Fruit fly (Drosophila melanogaster) whole organism, prepupa: ENCODE data around the gene laf.

Experiments used
- Blimp-1 ChIP-seq: fragments of 200-800 bp; sonication (Bioruptor generic); optimal IDR thresholded peaks from 3 replicates; lab custom pipeline; 2017; ENCODE audit warnings: missing biosample characterization, missing genetic modification characterization, mild to moderate bottlenecking, moderate library complexity, missing genetic modification reagents
- CG10631 ChIP-seq: fragments of 200-800 bp; sonication (Bioruptor generic); optimal IDR thresholded peaks from 2 replicates; lab custom pipeline; 2016; ENCODE audit warnings: missing biosample characterization, missing genetic modification characterization
- CG10669 ChIP-seq: fragments of 200-800 bp; sonication (Bioruptor generic); optimal IDR thresholded peaks from 3 replicates; lab custom pipeline; 2018; ENCODE audit warnings: missing biosample characterization, mild to moderate bottlenecking, missing genetic modification characterization, moderate library complexity
- CG11762 ChIP-seq: fragments of 200-800 bp; sonication (Bioruptor generic); optimal IDR thresholded peaks from 3 replicates; lab custom pipeline; 2016; ENCODE audit warnings: missing biosample characterization, missing genetic modification characterization; ENCODE audit not compliant: insufficient read depth
- CG15336 ChIP-seq: fragments of 200-800 bp; sonication (Bioruptor generic); IDR thresholded peaks from 2 replicates; pipeline ENCODE4 v1.3.6; 2022; ENCODE audit warnings: missing biosample characterization, missing genetic modification characterization
- CG3032 ChIP-seq: fragments of 200-800 bp; optimal IDR thresholded peaks from 2 replicates; lab custom pipeline; 2019; ENCODE audit warnings: missing biosample characterization, mild to moderate bottlenecking, missing genetic modification characterization, moderate library complexity
- CG31627 ChIP-seq: fragments of 200-800 bp; sonication (Bioruptor generic); optimal IDR thresholded peaks from 3 replicates; lab custom pipeline; 2016; ENCODE audit warnings: missing biosample characterization, missing genetic modification characterization
- CG32006 ChIP-seq: fragments of 200-800 bp; sonication (Bioruptor generic); optimal IDR thresholded peaks from 3 replicates; lab custom pipeline; 2017; ENCODE audit warnings: missing biosample characterization, mild to moderate bottlenecking, missing genetic modification characterization
- CG34406 ChIP-seq: fragments of 200-800 bp; sonication (Bioruptor generic); optimal IDR thresholded peaks from 3 replicates; lab custom pipeline; 2016; ENCODE audit warnings: missing biosample characterization, missing genetic modification characterization
- CG3919 ChIP-seq: fragments of 200-800 bp; sonication (Bioruptor generic); optimal IDR thresholded peaks from 3 replicates; lab custom pipeline; 2016; ENCODE audit warnings: missing biosample characterization, missing genetic modification characterization
- CG4318 ChIP-seq: fragments of 200-800 bp; sonication (Bioruptor generic); optimal IDR thresholded peaks from 3 replicates; lab custom pipeline; 2017; ENCODE audit warnings: missing biosample characterization, mild to moderate bottlenecking, missing genetic modification characterization
- CG6163 ChIP-seq: fragments of 200-800 bp; sonication (Bioruptor generic); IDR thresholded peaks from 3 replicates; pipeline ENCODE4 v1.3.6; 2022; ENCODE audit warnings: missing biosample characterization, missing genetic modification characterization
- CG6276 ChIP-seq: fragments of 200-800 bp; sonication (Bioruptor generic); optimal IDR thresholded peaks from 2 replicates; lab custom pipeline; 2017; ENCODE audit warnings: missing biosample characterization, mild to moderate bottlenecking, missing genetic modification characterization
- CG7368 ChIP-seq: fragments of 200-800 bp; sonication (Bioruptor generic); optimal IDR thresholded peaks from 3 replicates; lab custom pipeline; 2016; ENCODE audit warnings: missing biosample characterization, missing genetic modification characterization
- CG8119 ChIP-seq: fragments of 200-800 bp; sonication (Bioruptor generic); IDR thresholded peaks from 3 replicates; pipeline ENCODE4 v1.3.6; 2022; ENCODE audit warnings: missing biosample characterization, missing genetic modification characterization
- CG8632 ChIP-seq: fragments of 200-800 bp; sonication (Bioruptor generic); optimal IDR thresholded peaks from 3 replicates; lab custom pipeline; 2016; ENCODE audit warnings: missing biosample characterization, missing genetic modification characterization
- CG9139 ChIP-seq: fragments of 200-800 bp; sonication (Bioruptor generic); optimal IDR thresholded peaks from 3 replicates; lab custom pipeline; 2017; ENCODE audit warnings: missing biosample characterization, mild to moderate bottlenecking, missing genetic modification characterization
- Eip75B ChIP-seq: fragments of 200-800 bp; sonication (Bioruptor generic); optimal IDR thresholded peaks from 3 replicates; lab custom pipeline; 2016; ENCODE audit warnings: missing biosample characterization, missing genetic modification characterization
- Eip78C ChIP-seq: fragments of 200-800 bp; sonication (Bioruptor generic); peaks from one replicate; lab custom pipeline; 2016; ENCODE audit warnings: missing biosample characterization, missing genetic modification characterization
- Ets21C ChIP-seq: fragments of 200-800 bp; sonication (Bioruptor generic); optimal IDR thresholded peaks from 3 replicates; lab custom pipeline; 2016; ENCODE audit warnings: missing biosample characterization, missing genetic modification characterization
- Ets96B ChIP-seq: fragments of 200-800 bp; optimal IDR thresholded peaks from 2 replicates; lab custom pipeline; 2019; ENCODE audit warnings: missing biosample characterization, mild to moderate bottlenecking, missing genetic modification characterization, moderate library complexity
- Gug ChIP-seq: fragments of 200-800 bp; sonication (Bioruptor generic); IDR thresholded peaks from 2 replicates; pipeline ENCODE4 v1.3.6; 2022; ENCODE audit warnings: missing biosample characterization, missing genetic modification characterization
- Hr38 ChIP-seq: sonication (Bioruptor generic); optimal IDR thresholded peaks from 2 replicates; lab custom pipeline; 2016; ENCODE audit warnings: missing biosample characterization, missing genetic modification characterization
- Lpt ChIP-seq: fragments of 200-800 bp; sonication (Bioruptor generic); optimal IDR thresholded peaks from 3 replicates; lab custom pipeline; 2016; ENCODE audit warnings: missing biosample characterization, missing genetic modification characterization
- Met ChIP-seq: fragments of 200-800 bp; sonication (Bioruptor generic); optimal IDR thresholded peaks from 3 replicates; lab custom pipeline; 2016; ENCODE audit warnings: missing biosample characterization, missing genetic modification characterization
- Smox ChIP-seq: fragments of 200-800 bp; sonication (Bioruptor generic); optimal IDR thresholded peaks from 3 replicates; lab custom pipeline; 2016; ENCODE audit warnings: missing biosample characterization, missing genetic modification characterization
- Sox102F ChIP-seq: fragments of 200-800 bp; sonication (Bioruptor generic); optimal IDR thresholded peaks from 2 replicates; lab custom pipeline; 2016; ENCODE audit warnings: missing biosample characterization, mild to moderate bottlenecking, missing genetic modification characterization
- Sox14 ChIP-seq: fragments of 200-800 bp; sonication (Bioruptor generic); optimal IDR thresholded peaks from 3 replicates; lab custom pipeline; 2016; ENCODE audit warnings: missing biosample characterization, missing genetic modification characterization
- Sox15 ChIP-seq: fragments of 200-800 bp; sonication (Bioruptor generic); optimal IDR thresholded peaks from 3 replicates; lab custom pipeline; 2016; ENCODE audit warnings: missing biosample characterization, missing genetic modification characterization
- achi ChIP-seq: fragments of 200-800 bp; sonication (Bioruptor generic); optimal IDR thresholded peaks from 3 replicates; lab custom pipeline; 2016; ENCODE audit warnings: missing biosample characterization, missing genetic modification characterization
- cyc ChIP-seq: fragments of 200-800 bp; sonication (Bioruptor generic); optimal IDR thresholded peaks from 3 replicates; lab custom pipeline; 2016; ENCODE audit warnings: missing biosample characterization, missing genetic modification characterization
- dac ChIP-seq: fragments of 200-800 bp; sonication (Bioruptor generic); optimal IDR thresholded peaks from 2 replicates; lab custom pipeline; 2017; ENCODE audit warnings: missing biosample characterization, mild to moderate bottlenecking, missing genetic modification characterization
- eg ChIP-seq: fragments of 200-800 bp; sonication (Bioruptor generic); IDR thresholded peaks from 3 replicates; pipeline ENCODE4 v1.3.6; 2022; ENCODE audit warnings: missing biosample characterization, missing genetic modification characterization
- fd85E ChIP-seq: fragments of 200-800 bp; sonication (Bioruptor generic); optimal IDR thresholded peaks from 3 replicates; lab custom pipeline; 2016; ENCODE audit warnings: missing biosample characterization, missing genetic modification characterization
- fkh ChIP-seq: fragments of 200-800 bp; sonication (Bioruptor generic); optimal IDR thresholded peaks from 3 replicates; lab custom pipeline; 2017; ENCODE audit warnings: missing biosample characterization, mild to moderate bottlenecking, missing genetic modification characterization, moderate library complexity
- net ChIP-seq: fragments of 200-800 bp; sonication (Bioruptor generic); optimal IDR thresholded peaks from 3 replicates; lab custom pipeline; 2016; ENCODE audit warnings: missing biosample characterization, missing genetic modification characterization
- salr ChIP-seq, 2 experiments: fragments of 200-800 bp; sonication (Bioruptor generic); optimal IDR thresholded peaks; 3 replicates each; lab custom pipeline; 2016 to 2018; ENCODE audit warnings: missing biosample characterization in 2 of 2, missing genetic modification characterization in 2 of 2, mild to moderate bottlenecking in 1 of 2
- ss ChIP-seq, 2 experiments: fragments of 200-800 bp; sonication (Bioruptor generic); optimal IDR thresholded peaks; 2 replicates in 1 of 2; 3 replicates in 1 of 2; lab custom pipeline; 2017 to 2018; ENCODE audit warnings: mild to moderate bottlenecking in 2 of 2, missing biosample characterization in 2 of 2, missing genetic modification characterization in 2 of 2, moderate library complexity in 1 of 2
- svp ChIP-seq: fragments of 200-800 bp; sonication (Bioruptor generic); peaks from one replicate; lab custom pipeline; 2016; ENCODE audit warnings: missing biosample characterization, missing genetic modification characterization
- topi ChIP-seq: fragments of 200-800 bp; sonication (Bioruptor generic); optimal IDR thresholded peaks from 3 replicates; lab custom pipeline; 2016; ENCODE audit warnings: missing biosample characterization, missing genetic modification characterization
- vri ChIP-seq: fragments of 200-800 bp; sonication (Bioruptor generic); optimal IDR thresholded peaks from 3 replicates; lab custom pipeline; 2016; ENCODE audit warnings: missing biosample characterization, mild to moderate bottlenecking, missing genetic modification characterization

The laf gene

DNA sequence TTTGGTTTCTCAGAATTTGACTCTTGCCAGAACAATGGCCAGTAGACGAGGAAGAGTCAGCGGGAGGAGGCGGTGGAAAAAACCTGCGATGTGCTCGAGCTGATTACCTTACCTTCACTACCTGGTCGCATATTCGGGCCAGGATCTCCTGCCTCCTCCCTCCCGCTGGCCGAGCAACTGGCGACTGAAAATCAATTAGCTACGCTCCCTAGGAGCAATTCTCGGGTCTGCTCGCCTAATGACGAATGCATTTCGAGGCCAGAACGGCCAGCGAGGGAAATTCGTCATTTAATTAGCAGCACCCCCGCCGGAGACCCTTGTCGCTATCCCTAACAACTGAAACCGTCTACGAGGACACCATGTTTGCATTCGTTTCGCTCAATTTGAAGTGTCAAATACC lies 20.3 kb downstream of the laf start:
- no peak for TF ChIP-seq CG8632 (GFP tag; lab: Kevin White, UChicago)
- peak; percentile 31 for TF ChIP-seq svp (GFP tag; lab: Kevin White, UChicago)

DNA sequence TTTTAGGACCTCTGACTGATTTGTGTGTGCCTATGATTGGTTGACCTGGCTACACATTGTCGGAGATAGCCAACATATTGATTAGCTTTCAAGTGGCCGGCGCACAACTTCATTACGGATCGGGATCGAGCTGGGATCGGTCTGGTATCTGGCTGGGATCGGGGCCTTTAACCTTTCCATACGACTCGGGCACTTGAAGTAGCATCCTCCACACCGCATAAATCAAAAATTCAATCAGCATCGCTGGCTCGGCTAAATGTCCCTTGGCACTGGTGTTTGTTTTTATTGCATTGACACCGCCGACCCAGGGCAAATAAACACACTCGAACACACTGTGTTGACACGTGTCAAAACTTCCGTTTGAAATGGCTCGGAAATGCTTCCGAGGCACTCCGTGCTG lies 22.6 kb downstream of the laf start:
- TF ChIP-seq vri (GFP tag; lab: Kevin White, UChicago) (no peak), Sox102F (GFP tag; lab: Kevin White, UChicago) (no peak), Ets21C (GFP tag; lab: Kevin White, UChicago) (no peak), CG11762 (no peak), fd85E (GFP tag; lab: Kevin White, UChicago) (no peak), svp (GFP tag; lab: Kevin White, UChicago) (no peak), CG3919 (GFP tag; lab: Kevin White, UChicago) (no peak), cyc (GFP tag; lab: Kevin White, UChicago) (no peak), Ets96B (no peak), net (GFP tag; lab: Kevin White, UChicago) (no peak), Hr38 (GFP tag; lab: Kevin White, UChicago) (no peak), CG9139 (no peak), CG10669 (GFP tag; lab: Kevin White, UChicago) (no peak), Sox15 (GFP tag; lab: Kevin White, UChicago) (no peak)

DNA sequence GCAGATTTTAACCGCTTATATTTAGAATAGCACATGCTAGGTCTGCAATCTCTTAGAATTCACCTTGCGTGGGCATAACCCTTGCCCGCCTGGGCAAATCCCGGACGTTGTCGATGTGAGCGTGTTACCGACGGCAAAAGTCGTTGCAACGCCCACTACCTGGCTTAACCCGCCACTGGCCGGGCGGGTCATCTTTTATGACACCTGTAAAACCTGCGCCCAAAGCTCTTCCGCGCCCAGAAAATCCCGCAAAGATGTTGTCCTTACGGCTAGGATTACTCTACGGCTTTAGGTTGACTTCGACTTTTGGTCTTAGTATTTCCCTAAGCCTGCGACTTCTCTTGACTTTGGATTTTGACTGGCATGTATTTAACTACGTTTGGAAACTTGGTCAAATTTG lies 24.1 kb downstream of the laf start:
- TF ChIP-seq CG7368 (GFP tag; lab: Kevin White, UChicago), result no peak
- TF ChIP-seq Eip75B (GFP tag; lab: Kevin White, UChicago), result no peak
- no peak for TF ChIP-seq CG4318
- no peak for TF ChIP-seq CG15336 (GFP tag; lab: Robert Waterston, UW)
- TF ChIP-seq CG8119 (GFP tag; lab: Robert Waterston, UW), result no peak
- TF ChIP-seq Blimp-1 (GFP tag; lab: Kevin White, UChicago), result no peak
- no peak for TF ChIP-seq CG10669 (GFP tag; lab: Kevin White, UChicago)
- TF ChIP-seq CG34406, result no peak

DNA sequence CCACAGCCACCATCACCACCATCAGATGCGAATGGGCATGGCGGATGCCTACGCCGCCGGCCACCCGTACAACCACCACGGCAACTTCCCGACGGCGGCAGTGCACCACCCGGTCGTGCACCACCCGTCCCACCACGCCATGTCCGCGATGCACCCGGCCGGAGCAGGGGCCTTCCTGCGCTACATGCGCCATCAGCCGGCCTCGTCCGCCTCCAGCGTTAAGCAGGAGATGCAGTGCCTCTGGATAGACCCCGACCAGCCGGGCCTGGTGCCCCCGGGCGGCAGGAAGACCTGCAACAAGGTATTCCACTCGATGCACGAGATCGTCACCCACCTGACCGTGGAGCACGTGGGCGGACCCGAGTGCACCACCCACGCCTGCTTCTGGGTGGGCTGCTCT lies 24.8 kb downstream of the laf start:
- TF ChIP-seq CG10631, result no peak
- TF ChIP-seq Eip75B (GFP tag; lab: Kevin White, UChicago), result no peak
- TF ChIP-seq CG6276 (GFP tag; lab: Kevin White, UChicago), result no peak
- TF ChIP-seq CG3032 (tag; lab: Kevin White, UChicago), result no peak
- no peak for TF ChIP-seq dac (GFP tag; lab: Kevin White, UChicago)
- no peak for TF ChIP-seq CG4318
- no peak for TF ChIP-seq Smox
- TF ChIP-seq CG9139, result no peak
- no peak for TF ChIP-seq Hr38 (GFP tag; lab: Kevin White, UChicago)
- no peak for TF ChIP-seq svp (GFP tag; lab: Kevin White, UChicago)
- no peak for TF ChIP-seq Sox14
- TF ChIP-seq salr (GFP tag; optimal IDR thresholded peaks at IDR 0.05; lab: Kevin White, UChicago), result no peak
- no peak for TF ChIP-seq fkh (GFP tag; lab: Kevin White, UChicago)
- no peak for TF ChIP-seq Met (GFP tag; lab: Kevin White, UChicago)
- TF ChIP-seq CG32006 (GFP tag; lab: Kevin White, UChicago), result no peak
- no peak for TF ChIP-seq Lpt (GFP tag; lab: Kevin White, UChicago)
- TF ChIP-seq, all 60 proteins: peak for 0

DNA sequence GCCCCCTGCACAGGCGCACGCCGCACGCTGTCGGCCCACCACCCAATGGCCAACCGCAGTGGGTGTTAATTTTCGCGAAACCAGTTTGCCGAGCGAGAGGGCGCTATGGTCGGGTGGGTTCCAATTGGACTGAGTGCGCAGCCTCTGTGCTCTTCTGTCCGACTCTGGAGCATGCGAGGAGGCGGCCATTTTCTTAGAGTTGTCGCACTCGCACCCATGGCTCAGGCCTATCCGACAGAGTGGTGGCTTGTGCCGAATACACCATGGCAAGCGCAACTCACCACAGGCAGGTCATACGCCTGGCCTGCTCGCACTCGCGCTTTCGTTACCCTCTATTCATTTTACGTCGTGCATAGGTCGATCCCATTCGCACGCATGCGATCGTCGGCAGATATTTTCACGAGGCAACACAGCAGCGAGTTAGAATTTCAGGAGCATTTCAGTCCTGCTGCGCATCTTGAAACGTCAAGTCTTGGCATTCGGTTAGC lies 25.9 kb downstream of the laf start, which contains the start of gene opa:
opa (plus strand) TSS at position 441 of the 488 bp plus-strand sequence.
- TF ChIP-seq CG3032 (tag; lab: Kevin White, UChicago) (no peak), CG6163 (peak; percentile 35; the same call in 1 of the 3 replicates), svp (GFP tag; lab: Kevin White, UChicago) (peak; percentile 4), Eip78C (GFP tag; lab: Kevin White, UChicago) (no peak), CG6276 (GFP tag; lab: Kevin White, UChicago) (no peak), topi (GFP tag; lab: Kevin White, UChicago) (no peak), salr (GFP tag; optimal IDR thresholded peaks at IDR 0.05; lab: Kevin White, UChicago) (no peak), eg (GFP tag; lab: Robert Waterston, UW) (0 out of 3 replicates have a peak, but pooled peaks have one; percentile 18), CG31627 (no peak), Gug (GFP tag; lab: Robert Waterston, UW) (no peak), achi (GFP tag; lab: Kevin White, UChicago) (no peak), Smox (no peak), ss (GFP tag; optimal IDR thresholded peaks at IDR 0.05; lab: Kevin White, UChicago) (peak in 1 of 2 experiments; percentile 17)
